Worm (Caenorhabditis elegans) whole organism, L3 larva: ENCODE data around the gene dod-19.

Source experiments
- ZK546.5 ChIP-seq: sonication (generic microtip); optimal IDR thresholded peaks from 2 replicates; lab custom pipeline; 2017; ENCODE audit warnings: missing biosample characterization, missing genetic modification characterization
- aly-2 ChIP-seq: fragments of 150-350 bp; optimal IDR thresholded peaks from 2 replicates; lab custom pipeline; 2014; ENCODE audit warnings: missing biosample characterization, missing genetic modification characterization
- ama-1 ChIP-seq: fragments of 150-350 bp; optimal IDR thresholded peaks from 2 replicates; lab custom pipeline; 2018
- ceh-16 ChIP-seq: sonication (generic microtip); optimal IDR thresholded peaks from 2 replicates; lab custom pipeline; 2017; ENCODE audit warnings: missing biosample characterization, missing genetic modification characterization
- ceh-82 ChIP-seq: fragments of 150-350 bp; optimal IDR thresholded peaks from 2 replicates; lab custom pipeline; 2014; ENCODE audit warnings: missing biosample characterization, missing genetic modification characterization
- daf-12 ChIP-seq: fragments of 150-350 bp; optimal IDR thresholded peaks from 2 replicates; lab custom pipeline; 2014; ENCODE audit warnings: missing biosample characterization, missing genetic modification reagents, missing genetic modification characterization
- egl-27 ChIP-seq: sonication (generic microtip); optimal IDR thresholded peaks from 4 replicates; lab custom pipeline; 2017; ENCODE audit warnings: missing biosample characterization, missing genetic modification reagents, missing genetic modification characterization
- elt-1 ChIP-seq: fragments of 150-350 bp; optimal IDR thresholded peaks from 2 replicates; lab custom pipeline; 2014; ENCODE audit warnings: missing biosample characterization, missing genetic modification characterization
- elt-2 ChIP-seq: sonication (generic microtip); optimal IDR thresholded peaks from 2 replicates; lab custom pipeline; 2016; ENCODE audit warnings: missing genetic modification reagents, mild to moderate bottlenecking, missing genetic modification characterization, missing compliant biosample characterization
- elt-3 ChIP-seq, 3 experiments: fragments of 150-350 bp in 1 of 3; sonication (generic microtip) in 2 of 3; optimal IDR thresholded peaks; 2 replicates in 2 of 3; 4 replicates in 1 of 3; lab custom pipeline; 2014 to 2017; ENCODE audit warnings: missing biosample characterization in 3 of 3, missing genetic modification characterization in 3 of 3
- fos-1 ChIP-seq: fragments of 150-350 bp; optimal IDR thresholded peaks from 2 replicates; lab custom pipeline; 2014; ENCODE audit warnings: missing biosample characterization, missing genetic modification characterization
- hmg-11 ChIP-seq: sonication (generic microtip); optimal IDR thresholded peaks from 2 replicates; lab custom pipeline; 2016; ENCODE audit warnings: missing genetic modification characterization, missing compliant biosample characterization
- jun-1 ChIP-seq: fragments of 150-350 bp; optimal IDR thresholded peaks from 2 replicates; lab custom pipeline; 2014; ENCODE audit warnings: missing biosample characterization, missing genetic modification reagents, missing genetic modification characterization
- lin-15B ChIP-seq: fragments of 150-350 bp; optimal IDR thresholded peaks from 2 replicates; lab custom pipeline; 2014; ENCODE audit warnings: missing biosample characterization, missing genetic modification characterization
- lin-39 ChIP-seq: fragments of 150-350 bp; optimal IDR thresholded peaks from 2 replicates; lab custom pipeline; 2018; ENCODE audit warnings: missing biosample characterization, missing genetic modification reagents, missing genetic modification characterization
- lsy-12 ChIP-seq: sonication (generic microtip); optimal IDR thresholded peaks from 2 replicates; lab custom pipeline; 2016; ENCODE audit warnings: mild to moderate bottlenecking, missing genetic modification characterization, missing compliant biosample characterization
- mdl-1 ChIP-seq: fragments of 150-350 bp; optimal IDR thresholded peaks from 2 replicates; lab custom pipeline; 2014; ENCODE audit warnings: missing biosample characterization, missing genetic modification characterization
- mml-1 ChIP-seq: fragments of 150-350 bp; sonication (generic microtip); optimal IDR thresholded peaks from 3 replicates; lab custom pipeline; 2014; ENCODE audit warnings: missing biosample characterization, missing genetic modification characterization
- nhr-11 ChIP-seq: fragments of 150-350 bp; optimal IDR thresholded peaks from 2 replicates; lab custom pipeline; 2014; ENCODE audit warnings: missing biosample characterization, missing genetic modification characterization
- nhr-12 ChIP-seq: fragments of 150-350 bp; optimal IDR thresholded peaks from 2 replicates; lab custom pipeline; 2014; ENCODE audit warnings: missing biosample characterization, missing genetic modification characterization
- nhr-23 ChIP-seq: fragments of 150-350 bp; optimal IDR thresholded peaks from 2 replicates; lab custom pipeline; 2014; ENCODE audit warnings: missing biosample characterization, missing genetic modification reagents, missing genetic modification characterization
- nhr-237 ChIP-seq: fragments of 150-350 bp; optimal IDR thresholded peaks from 2 replicates; lab custom pipeline; 2014; ENCODE audit warnings: missing biosample characterization, missing genetic modification characterization
- nhr-25 ChIP-seq: sonication (generic microtip); optimal IDR thresholded peaks from 2 replicates; lab custom pipeline; 2017; ENCODE audit warnings: missing biosample characterization, missing genetic modification characterization
- nhr-43 ChIP-seq: sonication (generic microtip); optimal IDR thresholded peaks from 2 replicates; lab custom pipeline; 2016; ENCODE audit warnings: mild to moderate bottlenecking, missing genetic modification characterization, missing compliant biosample characterization; ENCODE audit not compliant: poor library complexity, severe bottlenecking
- nhr-67 ChIP-seq: fragments of 150-350 bp; optimal IDR thresholded peaks from 2 replicates; lab custom pipeline; 2014; ENCODE audit warnings: missing biosample characterization, missing genetic modification characterization
- nhr-76 ChIP-seq: fragments of 150-350 bp; sonication (generic microtip); optimal IDR thresholded peaks from 5 replicates; lab custom pipeline; 2014; ENCODE audit warnings: missing biosample characterization, missing genetic modification characterization
- nhr-77 ChIP-seq: fragments of 150-350 bp; optimal IDR thresholded peaks from 2 replicates; lab custom pipeline; 2014; ENCODE audit warnings: missing biosample characterization, missing genetic modification characterization
- pha-4 ChIP-seq: fragments of 150-350 bp; optimal IDR thresholded peaks from 2 replicates; lab custom pipeline; 2014; ENCODE audit warnings: missing biosample characterization, missing genetic modification reagents, missing genetic modification characterization
- pqm-1 ChIP-seq: fragments of 150-350 bp; optimal IDR thresholded peaks from 2 replicates; lab custom pipeline; 2017; ENCODE audit warnings: missing biosample characterization, missing genetic modification characterization, inconsistent platforms
- sea-2 ChIP-seq: fragments of 150-350 bp; sonication (generic microtip); optimal IDR thresholded peaks from 4 replicates; lab custom pipeline; 2014; ENCODE audit warnings: missing biosample characterization, missing genetic modification reagents, missing genetic modification characterization
- snpc-4 ChIP-seq: fragments of 150-350 bp; optimal IDR thresholded peaks from 2 replicates; lab custom pipeline; 2014; ENCODE audit warnings: missing biosample characterization, missing genetic modification characterization
- unc-39 ChIP-seq: sonication (generic microtip); optimal IDR thresholded peaks from 4 replicates; lab custom pipeline; 2017; ENCODE audit warnings: missing biosample characterization, missing genetic modification characterization
- unc-62 ChIP-seq: fragments of 150-350 bp; sonication (generic microtip); optimal IDR thresholded peaks from 4 replicates; lab custom pipeline; 2014; ENCODE audit warnings: missing biosample characterization, missing genetic modification reagents, missing genetic modification characterization
- zag-1 ChIP-seq: fragments of 150-350 bp; optimal IDR thresholded peaks from 2 replicates; lab custom pipeline; 2014; ENCODE audit warnings: missing biosample characterization, missing genetic modification characterization
- ztf-11 ChIP-seq: fragments of 150-350 bp; optimal IDR thresholded peaks from 2 replicates; lab custom pipeline; 2014; ENCODE audit warnings: missing biosample characterization, missing genetic modification characterization

Gene dod-19

DNA sequence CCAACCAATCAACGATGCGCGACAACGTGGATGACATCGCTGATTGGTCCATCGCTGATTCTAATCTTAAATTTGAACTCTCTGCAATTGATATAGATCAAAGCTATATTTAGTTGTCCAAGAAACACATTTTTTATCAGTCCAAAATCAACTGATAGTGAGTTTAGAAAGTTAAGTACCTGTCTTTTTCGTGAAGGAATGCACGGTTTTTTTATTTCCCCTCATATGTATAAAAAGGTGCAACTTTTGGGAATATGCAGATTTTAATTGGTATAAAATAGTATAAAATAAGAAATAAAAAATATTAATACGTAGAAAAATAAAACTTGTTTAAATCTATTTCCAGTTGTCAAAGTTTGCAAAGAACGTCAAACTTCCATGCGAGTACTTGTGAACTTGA lies 3.9 kb upstream of the dod-19 start, which contains the start of gene Y39D8A.1:
Gene Y39D8A.1 (plus strand): TSS at position 301 of the 400 bp plus-strand sequence.
- TF ChIP-seq ztf-11 (tag; lab: Kevin White, UChicago) (no peak), nhr-43 (tag; lab: Kevin White, UChicago) (no peak), jun-1 (tag; lab: Kevin White, UChicago) (no peak), nhr-25 (tag; lab: Kevin White, UChicago) (no peak), lin-39 (tag; lab: Kevin White, UChicago) (no peak), ceh-16 (no peak), lin-15B (tag; lab: Kevin White, UChicago) (no peak), ama-1 (lab: Kevin White, UChicago) (no peak), nhr-76 (tag; lab: Kevin White, UChicago) (no peak), lsy-12 (tag; lab: Kevin White, UChicago) (no peak), elt-1 (tag; lab: Kevin White, UChicago) (no peak), elt-3 (tag; optimal IDR thresholded peaks at IDR 0.05; lab: Kevin White, UChicago) (no peak), ZK546.5 (tag; lab: Kevin White, UChicago) (no peak)
- TF ChIP-seq, all 47 proteins: peak for 0

DNA sequence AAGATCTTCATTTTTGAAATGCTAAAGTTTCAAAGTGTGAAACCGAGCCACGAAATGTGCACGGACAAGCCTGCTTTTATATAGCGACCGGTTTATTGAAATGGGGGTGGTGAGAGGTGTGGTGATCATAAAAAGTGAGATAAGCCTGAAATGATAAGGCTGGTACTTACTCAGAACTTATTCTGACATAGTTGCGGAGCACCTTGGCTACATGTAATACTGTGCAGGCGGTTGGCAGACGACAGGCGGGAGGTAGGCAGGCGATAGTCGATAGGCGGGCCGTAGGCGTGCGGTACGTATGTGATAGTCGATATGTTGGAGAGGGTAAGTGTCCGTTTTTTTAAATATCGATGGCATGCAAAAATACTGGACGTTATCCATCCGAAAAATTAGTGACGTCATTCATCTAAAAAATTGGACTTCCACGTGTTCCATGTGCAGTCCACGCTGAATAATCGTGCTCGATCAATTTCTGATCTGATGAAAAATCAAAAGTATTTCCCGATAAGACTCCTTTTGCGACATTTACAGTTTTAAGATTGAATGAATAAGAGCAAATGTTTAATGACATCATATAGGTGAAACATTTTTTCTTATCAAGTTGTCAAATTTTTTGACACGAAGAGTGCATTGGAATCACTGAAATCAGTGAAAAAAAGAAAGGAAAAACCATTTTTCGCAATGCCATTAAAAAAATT lies 3.2 kb upstream of the dod-19 start, which contains the start of gene irg-8:
Gene irg-8 (minus strand): TSS at position 51 of the 698 bp plus-strand sequence.
- TF ChIP-seq pqm-1 (tag; lab: Kevin White, UChicago) (peak; percentile 25), nhr-67 (tag; lab: Kevin White, UChicago) (no peak), nhr-23 (tag; lab: Kevin White, UChicago) (no peak), elt-2 (tag; lab: Kevin White, UChicago) (peak; percentile 77)

DNA sequence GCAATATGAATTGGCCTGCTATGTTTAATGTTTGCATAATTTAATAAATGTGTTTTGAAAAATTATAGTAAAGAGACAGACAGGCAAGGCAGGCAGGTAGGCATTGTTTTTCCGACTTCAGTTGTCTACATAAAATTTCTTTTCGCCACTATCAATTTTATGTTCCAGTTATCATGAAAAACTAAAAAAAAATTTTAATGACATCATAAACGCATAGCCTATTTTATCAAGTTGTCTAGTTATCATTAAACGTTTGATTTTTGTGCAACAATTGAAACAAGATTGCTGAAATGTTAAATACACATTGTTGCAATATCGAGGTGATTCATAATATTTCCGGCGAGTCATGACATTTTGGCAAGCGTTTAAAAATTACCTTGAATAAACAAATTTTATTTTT lies 513 bp upstream of the dod-19 start:
- TF ChIP-seq sea-2 (GFP tag; lab: Kevin White, UChicago) (no peak), mdl-1 (no peak), nhr-43 (tag; lab: Kevin White, UChicago) (no peak), unc-62 (no peak), elt-2 (tag; lab: Kevin White, UChicago) (peak; percentile 79), nhr-77 (no peak), pqm-1 (tag; lab: Kevin White, UChicago) (peak; percentile 93), ceh-16 (no peak)
- TF ChIP-seq, all 47 proteins: peak for 2

DNA sequence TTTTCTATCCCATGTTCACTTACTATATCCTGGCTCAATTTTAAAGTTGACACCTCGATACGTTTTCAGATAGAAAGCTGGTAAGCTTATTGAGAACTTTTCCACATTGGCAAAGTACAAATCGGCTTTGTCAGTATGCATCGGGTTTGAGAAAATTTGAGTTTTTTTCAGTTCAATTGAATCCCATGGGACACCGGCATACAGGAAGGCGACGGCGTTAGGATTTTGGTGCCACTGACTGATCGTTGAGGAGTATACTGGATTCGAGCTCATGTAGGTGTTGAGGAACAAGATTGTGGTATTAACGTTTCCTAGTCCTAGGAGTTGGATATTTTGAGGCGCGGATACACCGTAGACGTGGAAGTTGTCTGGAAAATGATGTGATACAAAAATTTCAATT lies 1.7 kb downstream of the dod-19 start:
- no peak for TF ChIP-seq nhr-237
- TF ChIP-seq nhr-12 (tag; lab: Kevin White, UChicago): no peak
- TF ChIP-seq daf-12 (tag; lab: Kevin White, UChicago): no peak
- no peak for TF ChIP-seq snpc-4
- TF ChIP-seq aly-2 (tag; lab: Kevin White, UChicago): no peak
- TF ChIP-seq lin-15B (tag; lab: Kevin White, UChicago): no peak
- no peak for TF ChIP-seq ceh-82 (tag; lab: Kevin White, UChicago)
- TF ChIP-seq zag-1 (tag; lab: Kevin White, UChicago): no peak
- no peak for TF ChIP-seq ZK546.5 (tag; lab: Kevin White, UChicago)
- no peak for TF ChIP-seq pha-4 (tag; lab: Kevin White, UChicago)
- no peak for TF ChIP-seq fos-1 (tag; lab: Kevin White, UChicago)
- TF ChIP-seq jun-1 (tag; lab: Kevin White, UChicago): no peak
- TF ChIP-seq nhr-11 (tag; lab: Kevin White, UChicago): no peak
- TF ChIP-seq mml-1 (tag; lab: Kevin White, UChicago): no peak
- no peak for TF ChIP-seq nhr-77
- TF ChIP-seq nhr-25 (tag; lab: Kevin White, UChicago): no peak

DNA sequence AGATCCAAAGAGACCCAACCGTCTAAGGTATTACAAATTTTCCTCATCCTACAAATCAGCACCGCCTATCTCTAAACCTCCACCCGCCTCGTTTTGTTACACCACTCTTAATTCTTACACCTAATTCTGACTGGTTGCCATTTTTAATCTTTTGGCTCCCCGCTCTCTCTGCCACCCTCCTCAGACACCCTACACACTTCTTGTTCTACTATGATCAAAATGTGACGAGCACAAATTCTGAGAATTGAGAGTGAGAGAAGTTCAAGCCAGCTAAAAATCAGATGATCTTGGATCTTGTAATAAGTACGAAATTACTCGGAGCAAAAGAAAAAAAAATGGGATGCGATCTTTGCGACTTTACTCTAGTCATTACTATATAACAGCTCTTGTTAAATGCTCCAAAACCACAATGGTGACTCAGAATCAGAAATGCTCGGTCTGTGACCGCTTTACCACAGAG lies 10.3 kb downstream of the dod-19 start, which contains the start of gene nhr-252:
Gene nhr-252 (plus strand): TSS at position 410 of the 460 bp plus-strand sequence.
- TF ChIP-seq unc-39 (tag; lab: Kevin White, UChicago) (no peak), elt-2 (tag; lab: Kevin White, UChicago) (no peak), nhr-76 (tag; lab: Kevin White, UChicago) (no peak), nhr-237 (no peak), zag-1 (tag; lab: Kevin White, UChicago) (no peak), nhr-67 (tag; lab: Kevin White, UChicago) (no peak), nhr-23 (tag; lab: Kevin White, UChicago) (no peak), sea-2 (GFP tag; lab: Kevin White, UChicago) (no peak), pqm-1 (tag; lab: Kevin White, UChicago) (no peak), jun-1 (tag; lab: Kevin White, UChicago) (no peak), egl-27 (tag; lab: Kevin White, UChicago) (no peak), elt-3 (tag; optimal IDR thresholded peaks at IDR 0.05; lab: Kevin White, UChicago) (no peak), lin-39 (tag; lab: Kevin White, UChicago) (no peak), mdl-1 (no peak), hmg-11 (no peak)
